Worm (Caenorhabditis elegans): ENCODE measurements around the gene cnt-2.

ce11 chrIII:10636493-10637031 is 18.3 kb upstream of the cnt-2 start:
- TF ChIP-seq B0310.2 (tag; optimal IDR thresholded peaks at IDR 0.05) (no peak), ceh-13 (GFP tag; optimal IDR thresholded peaks at IDR 0.05) (no peak), aly-1 (tag; optimal IDR thresholded peaks at IDR 0.05) (no peak), ceh-36 (tag; optimal IDR thresholded peaks at IDR 0.05) (no peak), ama-1 (optimal IDR thresholded peaks at IDR 0.05) (no peak), sea-1 (GFP tag; conservative IDR thresholded peaks at IDR 0.05) (no peak), hmbx-1 (tag; optimal IDR thresholded peaks at IDR 0.05) (no peak), flt-1 (GFP tag; IDR thresholded peaks at IDR 0.05) (no peak)
